Fruit fly (Drosophila melanogaster): Measurements from ENCODE around the gene heix.

DNA sequence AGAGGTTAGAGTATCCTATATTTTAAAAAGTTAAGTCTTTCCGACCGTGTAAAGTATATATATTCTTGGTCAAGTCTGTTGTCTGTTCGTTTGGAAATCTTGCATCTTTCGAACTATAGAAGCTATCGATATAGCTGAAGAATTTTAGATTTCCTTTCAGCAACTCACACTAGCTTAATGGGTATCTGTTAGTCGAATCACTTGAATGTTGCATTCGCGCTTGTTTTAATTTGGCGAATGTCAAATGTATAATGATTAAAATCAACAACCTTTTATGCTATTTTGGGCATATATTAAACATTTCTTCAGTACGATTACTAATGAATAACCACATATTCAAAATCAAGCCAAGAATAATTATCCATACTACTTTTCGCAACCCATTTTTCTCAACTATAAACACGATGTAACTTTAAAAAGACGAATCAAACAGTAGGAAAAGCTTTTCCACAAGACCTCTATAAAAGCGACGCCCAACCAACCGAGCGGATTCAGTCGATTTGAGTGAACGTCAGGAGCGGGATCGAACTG is 5.9 kb downstream of the heix start, which contains the start of gene Cyp303a1:
- TF ChIP-seq CG7101 (tag; optimal IDR thresholded peaks at IDR 0.05), result no peak
- no peak for TF ChIP-seq Clk (GFP tag; optimal IDR thresholded peaks at IDR 0.05)
- no peak for TF ChIP-seq CG11617 (GFP tag; optimal IDR thresholded peaks at IDR 0.05)
- TF ChIP-seq kay (GFP tag; ENCODE audit: borderline replicate concordance), result no peak
- TF ChIP-seq ovo (GFP tag; optimal IDR thresholded peaks at IDR 0.05), result no peak
- no peak for TF ChIP-seq toe (GFP tag; optimal IDR thresholded peaks at IDR 0.05)
- TF ChIP-seq tj (GFP tag; optimal IDR thresholded peaks at IDR 0.05), result no peak
- no peak for TF ChIP-seq Crg-1 (GFP tag; optimal IDR thresholded peaks at IDR 0.05)
- TF ChIP-seq Mnt (GFP tag; optimal IDR thresholded peaks at IDR 0.05), result no peak
- no peak for TF ChIP-seq CG33017 (tag; optimal IDR thresholded peaks at IDR 0.05)
